Worm (Caenorhabditis elegans) whole organism, mixed stage, embryonic: ENCODE data around the gene srbc-37.

Experiments
- lin-32 ChIP-seq: fragments of 200-800 bp; sonication (Bioruptor generic); optimal IDR thresholded peaks from 2 replicates; lab custom pipeline; 2018; ENCODE audit warnings: mild to moderate bottlenecking, missing genetic modification characterization, missing compliant biosample characterization
- lsy-2 ChIP-seq: fragments of 150-350 bp; optimal IDR thresholded peaks from 2 replicates; lab custom pipeline; 2014; ENCODE audit warnings: missing biosample characterization, missing genetic modification characterization
- nhr-12 ChIP-seq: fragments of 150-350 bp; optimal IDR thresholded peaks from 2 replicates; lab custom pipeline; 2014; ENCODE audit warnings: missing biosample characterization, missing genetic modification characterization
- nhr-237 ChIP-seq: fragments of 150-350 bp; optimal IDR thresholded peaks from 2 replicates; lab custom pipeline; 2014; ENCODE audit warnings: missing biosample characterization, missing genetic modification characterization
- zip-8 ChIP-seq: fragments of 150-350 bp; optimal IDR thresholded peaks from 2 replicates; lab custom pipeline; 2014; ENCODE audit warnings: missing biosample characterization, missing genetic modification characterization

DNA sequence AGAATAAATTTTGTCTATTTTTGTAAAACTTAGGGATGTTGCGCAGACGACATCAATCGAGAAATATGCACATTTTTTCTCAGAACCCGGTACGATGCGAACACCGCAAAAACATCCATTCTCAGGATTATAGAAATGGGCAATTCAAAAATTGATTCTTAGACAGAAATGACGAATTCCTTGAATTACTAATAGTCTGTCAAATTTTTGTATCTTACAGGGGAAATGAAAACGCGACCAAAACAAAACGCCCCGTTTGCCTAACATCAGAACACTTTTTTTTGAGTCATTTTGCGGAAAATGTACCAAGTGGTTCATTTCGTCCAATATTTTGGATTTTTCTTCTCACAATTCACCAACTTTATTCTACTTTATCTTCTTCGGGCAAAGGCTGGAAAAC lies 41.0 kb downstream of the srbc-37 start, which contains the start of gene str-134:
- TF ChIP-seq zip-8 (tag; lab: Kevin White, UChicago) (no peak), lin-32 (no peak), lsy-2 (tag; lab: Kevin White, UChicago) (no peak), nhr-237 (tag; lab: Kevin White, UChicago) (no peak), nhr-12 (tag; lab: Kevin White, UChicago) (no peak)
